Fruit fly (Drosophila melanogaster) whole organism, embryonic: Measurements from ENCODE around the gene CG2772.
A peak's percentile ranks its signal among the peaks of the same experiment; 100 is the strongest.

Experiments used
- ATbp ChIP-seq: fragments of 200-800 bp; sonication (Bioruptor generic); optimal IDR thresholded peaks from 2 replicates; lab custom pipeline; 2017; ENCODE audit warnings: missing biosample characterization, mild to moderate bottlenecking, missing genetic modification characterization, missing genetic modification reagents
- Ada2b ChIP-seq: fragments of 200-800 bp; sonication (Bioruptor generic); IDR thresholded peaks from 2 replicates; pipeline ENCODE4 v1.3.6; 2022; ENCODE audit warnings: missing biosample characterization, missing genetic modification characterization
- Adf1 ChIP-seq: fragments of 200-800 bp; sonication (Bioruptor generic); IDR thresholded peaks from 2 replicates; pipeline ENCODE4 v1.3.6; 2022; ENCODE audit warnings: missing biosample characterization, missing genetic modification characterization
- BEAF-32 ChIP-seq: fragments of 200-800 bp; sonication (Bioruptor generic); optimal IDR thresholded peaks from 3 replicates; lab custom pipeline; 2017; ENCODE audit warnings: missing biosample characterization, missing genetic modification characterization, mild to moderate bottlenecking, moderate library complexity, missing genetic modification reagents
- CG11093 ChIP-seq: fragments of 200-800 bp; sonication (Bioruptor generic); IDR thresholded peaks from 3 replicates; pipeline ENCODE4 v1.3.6; 2022; ENCODE audit warnings: missing biosample characterization, missing genetic modification characterization
- CG12236 ChIP-seq: fragments of 200-800 bp; sonication (Bioruptor generic); optimal IDR thresholded peaks from 2 replicates; lab custom pipeline; 2016; ENCODE audit warnings: missing biosample characterization, missing genetic modification characterization
- CG1233 ChIP-seq: fragments of 200-800 bp; sonication (Bioruptor generic); optimal IDR thresholded peaks from 4 replicates; lab custom pipeline; 2018; ENCODE audit warnings: missing biosample characterization, mild to moderate bottlenecking, missing genetic modification characterization
- CG12744 ChIP-seq: fragments of 200-800 bp; sonication (Bioruptor generic); optimal IDR thresholded peaks from 2 replicates; lab custom pipeline; 2016; ENCODE audit warnings: missing biosample characterization, missing genetic modification characterization
- CG14710 ChIP-seq: fragments of 200-800 bp; sonication (Bioruptor generic); optimal IDR thresholded peaks from 3 replicates; lab custom pipeline; 2019; ENCODE audit warnings: missing biosample characterization, mild to moderate bottlenecking, missing genetic modification characterization, moderate library complexity
- CG1529 ChIP-seq: fragments of 200-800 bp; sonication (Bioruptor generic); optimal IDR thresholded peaks from 3 replicates; lab custom pipeline; 2018; ENCODE audit warnings: missing biosample characterization, missing genetic modification characterization
- CG15601 ChIP-seq: fragments of 200-800 bp; sonication (Bioruptor generic); optimal IDR thresholded peaks from 3 replicates; lab custom pipeline; 2019; ENCODE audit warnings: missing biosample characterization, mild to moderate bottlenecking, missing genetic modification characterization, moderate library complexity
- CG17328 ChIP-seq: fragments of 200-800 bp; sonication (Bioruptor generic); IDR thresholded peaks from 2 replicates; pipeline ENCODE4 v1.3.6; 2022; ENCODE audit warnings: missing biosample characterization, missing genetic modification characterization
- CG18011 ChIP-seq: fragments of 200-800 bp; sonication (Bioruptor generic); optimal IDR thresholded peaks from 2 replicates; lab custom pipeline; 2017; ENCODE audit warnings: missing biosample characterization, missing genetic modification characterization, mild to moderate bottlenecking, moderate library complexity, missing genotype
- CG18476 ChIP-seq: fragments of 200-800 bp; sonication (Bioruptor generic); optimal IDR thresholded peaks from 2 replicates; lab custom pipeline; 2016; ENCODE audit warnings: missing biosample characterization, mild to moderate bottlenecking, missing genetic modification characterization
- CG2875 ChIP-seq: fragments of 200-800 bp; sonication (Bioruptor generic); optimal IDR thresholded peaks from 2 replicates; lab custom pipeline; 2017; ENCODE audit warnings: missing biosample characterization, mild to moderate bottlenecking, missing genetic modification characterization, missing genetic modification reagents
- CG6791 ChIP-seq: fragments of 200-800 bp; sonication (Bioruptor generic); IDR thresholded peaks from 3 replicates; pipeline ENCODE4 v1.3.6; 2022; ENCODE audit warnings: missing biosample characterization, missing genetic modification characterization; ENCODE audit not compliant: partially characterized antibody
- CG7372 ChIP-seq: fragments of 200-800 bp; sonication (Bioruptor generic); IDR thresholded peaks from 2 replicates; pipeline ENCODE4 v1.3.6; 2022; ENCODE audit warnings: missing biosample characterization, missing genetic modification characterization
- CG9215 ChIP-seq: fragments of 200-800 bp; sonication (Bioruptor generic); IDR thresholded peaks from 2 replicates; pipeline ENCODE4 v1.3.6; 2022; ENCODE audit warnings: missing biosample characterization, missing genetic modification characterization
- CHES-1-like ChIP-seq: fragments of 200-800 bp; sonication (Bioruptor generic); optimal IDR thresholded peaks from 2 replicates; lab custom pipeline; 2016; ENCODE audit warnings: missing biosample characterization, missing genetic modification characterization
- Dad ChIP-seq: fragments of 200-800 bp; sonication (Bioruptor generic); optimal IDR thresholded peaks from 3 replicates; lab custom pipeline; 2016; ENCODE audit warnings: missing biosample characterization, missing genetic modification characterization
- Dek ChIP-seq: fragments of 200-800 bp; sonication (Bioruptor generic); optimal IDR thresholded peaks from 3 replicates; lab custom pipeline; 2019; ENCODE audit warnings: missing biosample characterization, mild to moderate bottlenecking, missing genetic modification characterization, moderate library complexity
- Doc3 ChIP-seq: fragments of 200-800 bp; sonication (Bioruptor generic); IDR thresholded peaks from 3 replicates; pipeline ENCODE4 v1.3.6; 2022; ENCODE audit warnings: missing biosample characterization, missing genetic modification characterization; ENCODE audit not compliant: partially characterized antibody
- Dp ChIP-seq: fragments of 200-800 bp; sonication (Bioruptor generic); optimal IDR thresholded peaks from 2 replicates; lab custom pipeline; 2018; ENCODE audit warnings: missing biosample characterization, mild to moderate bottlenecking, missing genetic modification characterization, moderate library complexity
- ERR ChIP-seq: fragments of 200-800 bp; sonication (Bioruptor generic); optimal IDR thresholded peaks from 2 replicates; lab custom pipeline; 2016; ENCODE audit warnings: missing biosample characterization, missing genetic modification characterization
- Gsc ChIP-seq: fragments of 200-800 bp; sonication (Bioruptor generic); IDR thresholded peaks from 2 replicates; pipeline ENCODE4 v1.3.6; 2022; ENCODE audit warnings: missing biosample characterization, missing genetic modification characterization
- Hr51 ChIP-seq, 2 experiments: fragments of 200-800 bp; sonication (Bioruptor generic); optimal IDR thresholded peaks; 2 replicates in 1 of 2; 3 replicates in 1 of 2; lab custom pipeline; 2016 to 2018; ENCODE audit warnings: missing biosample characterization in 2 of 2, missing genetic modification characterization in 2 of 2, mild to moderate bottlenecking in 1 of 2, moderate library complexity in 1 of 2
- Max ChIP-seq: fragments of 200-800 bp; sonication (Bioruptor generic); optimal IDR thresholded peaks from 2 replicates; lab custom pipeline; 2016; ENCODE audit warnings: missing biosample characterization, mild to moderate bottlenecking, missing genetic modification characterization
- Myb ChIP-seq: fragments of 200-800 bp; sonication (Bioruptor generic); optimal IDR thresholded peaks from 2 replicates; lab custom pipeline; 2016; ENCODE audit warnings: missing biosample characterization, missing genetic modification characterization
- NK7.1 ChIP-seq: fragments of 200-800 bp; sonication (Bioruptor generic); optimal IDR thresholded peaks from 3 replicates; lab custom pipeline; 2016; ENCODE audit warnings: missing biosample characterization, missing genetic modification characterization
- Nf-YA ChIP-seq: fragments of 200-800 bp; sonication (Bioruptor generic); IDR thresholded peaks from 2 replicates; pipeline ENCODE4 v1.3.6; 2022; ENCODE audit warnings: missing biosample characterization, missing genetic modification characterization
- Nf-YB ChIP-seq: fragments of 200-800 bp; sonication (Bioruptor generic); optimal IDR thresholded peaks from 3 replicates; lab custom pipeline; 2019; ENCODE audit warnings: missing biosample characterization, mild to moderate bottlenecking, missing genetic modification characterization, moderate library complexity
- NfI ChIP-seq: fragments of 200-800 bp; sonication (Bioruptor generic); optimal IDR thresholded peaks from 3 replicates; lab custom pipeline; 2018; ENCODE audit warnings: missing biosample characterization, mild to moderate bottlenecking, missing genetic modification characterization, moderate library complexity
- Oli ChIP-seq: fragments of 200-800 bp; sonication (Bioruptor generic); optimal IDR thresholded peaks from 2 replicates; lab custom pipeline; 2018; ENCODE audit warnings: missing biosample characterization, mild to moderate bottlenecking, missing genetic modification characterization, moderate library complexity
- PHDP ChIP-seq: fragments of 200-800 bp; sonication (Bioruptor generic); optimal IDR thresholded peaks from 3 replicates; lab custom pipeline; 2018; ENCODE audit warnings: missing biosample characterization, mild to moderate bottlenecking, missing genetic modification characterization, moderate library complexity
- Stat92E ChIP-seq, 3 experiments: fragments of >200 bp in 2 of 3; fragments of 200-800 bp in 1 of 3; sonication (Bioruptor generic) in 1 of 3; optimal IDR thresholded peaks; 2 replicates each; lab custom pipeline; 2017 to 2019; ENCODE audit warnings: missing biosample characterization in 3 of 3, missing genetic modification characterization in 3 of 3, mild to moderate bottlenecking in 1 of 3, moderate library complexity in 1 of 3
- aop ChIP-seq: fragments of 200-800 bp; sonication (Bioruptor generic); IDR thresholded peaks from 2 replicates; pipeline ENCODE4 v1.3.6; 2022; ENCODE audit warnings: missing biosample characterization, missing genetic modification characterization
- bigmax ChIP-seq: fragments of 200-800 bp; sonication (Bioruptor generic); optimal IDR thresholded peaks from 2 replicates; lab custom pipeline; 2018; ENCODE audit warnings: missing biosample characterization, mild to moderate bottlenecking, missing genetic modification characterization
- corto ChIP-seq: fragments of 200-800 bp; sonication (Bioruptor generic); optimal IDR thresholded peaks from 2 replicates; lab custom pipeline; 2016; ENCODE audit warnings: missing biosample characterization, mild to moderate bottlenecking, missing genetic modification characterization, moderate library complexity
- crp ChIP-seq, 2 experiments: fragments of 200-800 bp; sonication (Bioruptor generic); optimal IDR thresholded peaks; 2 replicates in 1 of 2; 3 replicates in 1 of 2; lab custom pipeline; 2017; ENCODE audit warnings: missing biosample characterization in 2 of 2, missing genetic modification characterization in 2 of 2, mild to moderate bottlenecking in 1 of 2, moderate library complexity in 1 of 2
- da ChIP-seq: fragments of 200-800 bp; sonication (Bioruptor generic); optimal IDR thresholded peaks from 2 replicates; lab custom pipeline; 2016; ENCODE audit warnings: missing biosample characterization, missing genetic modification characterization
- dm ChIP-seq: fragments of 200-800 bp; sonication (Bioruptor generic); optimal IDR thresholded peaks from 3 replicates; lab custom pipeline; 2016; ENCODE audit warnings: missing biosample characterization, missing genetic modification characterization
- fd64A ChIP-seq: fragments of 200-800 bp; sonication (Bioruptor generic); optimal IDR thresholded peaks from 3 replicates; lab custom pipeline; 2018; ENCODE audit warnings: missing biosample characterization, mild to moderate bottlenecking, missing genetic modification characterization
- fu2 ChIP-seq: fragments of 200-800 bp; sonication (Bioruptor generic); optimal IDR thresholded peaks from 2 replicates; lab custom pipeline; 2016; ENCODE audit warnings: missing biosample characterization, missing genetic modification characterization
- nerfin-1 ChIP-seq: fragments of 200-800 bp; sonication (Bioruptor generic); optimal IDR thresholded peaks from 3 replicates; lab custom pipeline; 2019; ENCODE audit warnings: missing biosample characterization, mild to moderate bottlenecking, missing genetic modification characterization, moderate library complexity
- sc ChIP-seq, 3 experiments: fragments of >200 bp in 2 of 3; fragments of 200-800 bp in 1 of 3; sonication (Bioruptor generic) in 1 of 3; optimal IDR thresholded peaks; 2 replicates in 2 of 3; 3 replicates in 1 of 3; lab custom pipeline; 2017; ENCODE audit warnings: mild to moderate bottlenecking in 1 of 3, missing biosample characterization in 1 of 3, missing genetic modification characterization in 1 of 3, missing genetic modification reagents in 1 of 3
- usp ChIP-seq: fragments of >200 bp; optimal IDR thresholded peaks from 2 replicates; lab custom pipeline; 2017; ENCODE audit warnings: missing biosample characterization, missing genetic modification characterization
- wek ChIP-seq: fragments of 200-800 bp; sonication (Bioruptor generic); optimal IDR thresholded peaks from 3 replicates; lab custom pipeline; 2018; ENCODE audit warnings: missing biosample characterization, mild to moderate bottlenecking, missing genetic modification characterization, moderate library complexity
- yki ChIP-seq: fragments of >200 bp; optimal IDR thresholded peaks from 3 replicates; lab custom pipeline; 2018
- zfh2 ChIP-seq: fragments of 200-800 bp; sonication (Bioruptor generic); optimal IDR thresholded peaks from 2 replicates; lab custom pipeline; 2016; ENCODE audit warnings: missing biosample characterization, missing genetic modification characterization

Gene CG2772

dm6 chr2L:3477057-3477755 lies 31.4 kb downstream of the CG2772 start (continued):
- TF ChIP-seq fu2 (GFP tag; lab: Kevin White, UChicago) (no peak), CG9215 (peak; percentile 27; the same call in 1 of the 2 replicates), usp (GFP tag; lab: Kevin White, UChicago) (no peak), CG18011 (GFP tag; lab: Kevin White, UChicago) (no peak), CG1529 (GFP tag; lab: Kevin White, UChicago) (no peak), Dek (tag; lab: Kevin White, UChicago) (peak; percentile 14), CG12236 (no peak), wek (GFP tag; lab: Kevin White, UChicago) (no peak), Ada2b (peak; percentile 23; the same call in 1 of the 2 replicates), Nf-YA (GFP tag; lab: Robert Waterston, UW) (no peak), CG15601 (tag; lab: Kevin White, UChicago) (no peak), Max (GFP tag; lab: Kevin White, UChicago) (peak; percentile 7), CG6791 (GFP tag; lab: Robert Waterston, UW) (0 out of 3 replicates have a peak, but pooled peaks have one; percentile 14), CG11093 (GFP tag; lab: Robert Waterston, UW) (no peak), bigmax (GFP tag; lab: Kevin White, UChicago) (no peak), CG17328 (GFP tag; lab: Robert Waterston, UW) (no peak), BEAF-32 (GFP tag; lab: Kevin White, UChicago) (peak; percentile 8), NK7.1 (no peak), nerfin-1 (no peak), CG1233 (GFP tag; lab: Kevin White, UChicago) (peak; percentile 16), CG12744 (no peak), Doc3 (no peak), zfh2 (GFP tag; lab: Kevin White, UChicago) (peak; percentile 42), Nf-YB (GFP tag; lab: Kevin White, UChicago) (no peak), da (GFP tag; lab: Kevin White, UChicago) (no peak), CG2875 (GFP tag; lab: Kevin White, UChicago) (no peak), aop (GFP tag; lab: Robert Waterston, UW) (no peak), Myb (no peak), crp (GFP tag; optimal IDR thresholded peaks at IDR 0.05; lab: Kevin White, UChicago) (no peak), CHES-1-like (GFP tag; lab: Kevin White, UChicago) (peak; percentile 45), yki (lab: Kevin White, UChicago) (no peak), CG14710 (no peak), Dad (GFP tag; lab: Kevin White, UChicago) (no peak), dm (GFP tag; lab: Kevin White, UChicago) (no peak), ATbp (GFP tag; lab: Kevin White, UChicago) (no peak), Hr51 (GFP tag; optimal IDR thresholded peaks at IDR 0.05; lab: Kevin White, UChicago) (peak in 1 of 2 experiments; percentile 38), Stat92E (GFP tag; optimal IDR thresholded peaks at IDR 0.05; lab: Kevin White, UChicago) (no peak), CG18476 (GFP tag; lab: Kevin White, UChicago) (no peak), Dp (GFP tag; lab: Kevin White, UChicago) (no peak), CG7372 (no peak), NfI (GFP tag; lab: Kevin White, UChicago) (peak; percentile 58), fd64A (GFP tag; lab: Kevin White, UChicago) (no peak), Oli (peak; percentile 50), PHDP (tag; lab: Kevin White, UChicago) (peak; percentile 44), ERR (GFP tag; lab: Kevin White, UChicago) (no peak), corto (GFP tag; lab: Kevin White, UChicago) (no peak), Gsc (no peak), sc (optimal IDR thresholded peaks at IDR 0.05; lab: Kevin White, UChicago) (no peak), sc (GFP tag; optimal IDR thresholded peaks at IDR 0.05; lab: Kevin White, UChicago) (no peak), Adf1 (GFP tag; lab: Robert Waterston, UW) (no peak)
